Fruit fly (Drosophila melanogaster) whole organism, pupa: ENCODE data around the gene fng.

Experiments used
- CG15710 ChIP-seq: fragments of 200-800 bp; sonication (Bioruptor generic); optimal IDR thresholded peaks from 2 replicates; lab custom pipeline; 2018; ENCODE audit warnings: missing biosample characterization, mild to moderate bottlenecking, missing genetic modification characterization, moderate library complexity
- CG17806 ChIP-seq: fragments of 200-800 bp; sonication (Bioruptor generic); optimal IDR thresholded peaks from 2 replicates; lab custom pipeline; 2018; ENCODE audit warnings: missing biosample characterization, mild to moderate bottlenecking, missing genetic modification characterization, moderate library complexity
- CG34367 ChIP-seq: fragments of 200-800 bp; sonication (Bioruptor generic); optimal IDR thresholded peaks from 2 replicates; lab custom pipeline; 2018; ENCODE audit warnings: missing biosample characterization, mild to moderate bottlenecking, missing genetic modification characterization
- D1 ChIP-seq: fragments of 200-800 bp; sonication (Bioruptor generic); optimal IDR thresholded peaks from 2 replicates; lab custom pipeline; 2018; ENCODE audit warnings: missing biosample characterization, mild to moderate bottlenecking, missing genetic modification characterization, moderate library complexity
- EcR ChIP-seq: fragments of 200-800 bp; sonication (Bioruptor generic); optimal IDR thresholded peaks from 3 replicates; lab custom pipeline; 2019; ENCODE audit warnings: missing biosample characterization, missing genetic modification characterization, mild to moderate bottlenecking, moderate library complexity, missing genetic modification reagents
- Pif1A ChIP-seq: fragments of 200-800 bp; sonication (Bioruptor generic); optimal IDR thresholded peaks from 3 replicates; lab custom pipeline; 2016; ENCODE audit warnings: missing biosample characterization, missing genetic modification characterization
- Pif1B ChIP-seq: fragments of 200-800 bp; sonication (Bioruptor generic); optimal IDR thresholded peaks from 3 replicates; lab custom pipeline; 2016; ENCODE audit warnings: missing biosample characterization, missing genetic modification characterization
- rn ChIP-seq: fragments of 200-800 bp; sonication (Bioruptor generic); IDR thresholded peaks from 2 replicates; pipeline ENCODE4 v1.3.6; 2022; ENCODE audit warnings: missing biosample characterization, missing genetic modification characterization

DNA sequence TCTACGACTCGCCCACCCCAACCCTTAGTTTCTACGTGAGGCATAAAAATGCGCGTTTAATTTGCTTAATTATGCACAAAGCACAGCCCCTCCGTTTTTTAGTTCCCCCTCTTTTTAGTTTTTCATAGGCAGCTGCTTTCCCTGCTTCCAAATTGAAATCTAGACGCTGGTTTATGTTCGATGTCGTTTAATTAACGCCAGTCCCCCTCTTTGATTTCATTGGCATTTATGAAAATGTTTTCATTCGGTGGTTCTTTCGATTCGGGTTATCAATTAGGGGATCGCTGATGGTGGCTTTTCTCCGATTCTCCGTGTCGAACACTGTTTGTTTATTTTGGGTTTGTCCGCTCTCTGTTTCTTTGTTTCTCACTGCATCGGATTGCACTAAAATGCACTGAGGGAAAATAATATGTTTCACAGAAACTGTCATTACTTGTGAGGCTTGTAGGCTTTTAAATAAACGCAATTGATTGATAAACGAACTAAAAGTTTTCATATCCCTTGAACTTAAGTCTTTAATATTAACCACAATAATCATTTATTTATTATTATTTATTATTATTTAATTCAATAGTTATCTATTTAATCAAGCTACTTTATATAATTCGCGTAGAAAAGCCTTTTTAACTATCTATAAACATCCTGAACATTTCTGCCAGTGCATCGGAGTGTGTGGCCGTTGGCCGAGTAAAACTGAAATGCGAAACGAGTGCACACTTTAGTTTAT is 19.1 kb downstream of the fng start:
- TF ChIP-seq CG15710 (tag; lab: Kevin White, UChicago) (peak; percentile 80), CG17806 (tag; lab: Kevin White, UChicago) (peak; percentile 82), Pif1A (no peak), D1 (tag; lab: Kevin White, UChicago) (peak; percentile 54), Pif1B (peak; percentile 50), CG34367 (tag; lab: Kevin White, UChicago) (peak; percentile 65), rn (GFP tag; lab: Robert Waterston, UW) (peak; percentile 31; the same call in 1 of the 2 replicates), EcR (no peak)
